Worm (Caenorhabditis elegans) whole organism, L4 larva: ENCODE data around the gene dhs-9.

Source experiments
- D1046.2 ChIP-seq: fragments of 200-800 bp; sonication (Bioruptor generic); IDR thresholded peaks from 2 replicates; pipeline ENCODE4 v1.3.6; 2022; ENCODE audit warnings: missing genetic modification characterization, missing compliant biosample characterization
- T26A8.4 ChIP-seq: fragments of 200-800 bp; sonication (Bioruptor generic); IDR thresholded peaks from 2 replicates; pipeline ENCODE4 v1.3.6; 2022; ENCODE audit warnings: missing genetic modification characterization, missing compliant biosample characterization
- Y48G9A.11 ChIP-seq: fragments of 200-800 bp; sonication (Bioruptor generic); IDR thresholded peaks from 2 replicates; pipeline ENCODE4 v1.3.6; 2022; ENCODE audit warnings: missing genetic modification reagents, missing genetic modification characterization, missing compliant biosample characterization
- Y75B8A.6 ChIP-seq: fragments of 200-800 bp; sonication (Bioruptor generic); IDR thresholded peaks from 2 replicates; pipeline ENCODE4 v1.3.6; 2022; ENCODE audit warnings: missing genetic modification reagents, missing genetic modification characterization, missing compliant biosample characterization
- ZK546.5 ChIP-seq, 2 experiments: sonication (generic microtip); optimal IDR thresholded peaks; 2 replicates each; lab custom pipeline; 2017; ENCODE audit warnings: missing biosample characterization in 2 of 2, missing genetic modification characterization in 2 of 2
- aha-1 ChIP-seq: fragments of 150-350 bp; peaks from one replicate; lab custom pipeline; 2014; ENCODE audit warnings: missing biosample characterization, missing genetic modification characterization
- ama-1 ChIP-seq: fragments of 150-350 bp; optimal IDR thresholded peaks from 2 replicates; lab custom pipeline; 2014; ENCODE audit warnings: inconsistent platforms, mixed read lengths
- daf-12 ChIP-seq: fragments of 150-350 bp; optimal IDR thresholded peaks from 2 replicates; lab custom pipeline; 2014; ENCODE audit warnings: missing biosample characterization, missing genetic modification reagents, missing genetic modification characterization
- daf-16 ChIP-seq, 3 experiments: sonication (generic microtip); optimal IDR thresholded peaks; 2 replicates each; lab custom pipeline; 2016 to 2017; ENCODE audit warnings: missing genetic modification characterization in 3 of 3, missing genetic modification reagents in 3 of 3, mild to moderate bottlenecking in 2 of 3, missing compliant biosample characterization in 2 of 3, missing biosample characterization in 1 of 3, moderate library complexity in 1 of 3
- dmd-9 ChIP-seq: fragments of 200-800 bp; sonication (Bioruptor generic); IDR thresholded peaks from 2 replicates; pipeline ENCODE4 v1.3.6; 2022; ENCODE audit warnings: missing genetic modification reagents, missing genetic modification characterization, missing compliant biosample characterization
- dve-1 ChIP-seq: sonication (generic microtip); optimal IDR thresholded peaks from 2 replicates; lab custom pipeline; 2017; ENCODE audit warnings: antibody characterized with exemption, mild to moderate bottlenecking, missing genetic modification characterization, missing compliant biosample characterization; ENCODE audit not compliant: insufficient read depth
- egl-43 ChIP-seq: fragments of 200-800 bp; sonication (Bioruptor generic); IDR thresholded peaks from 2 replicates; pipeline ENCODE4 v1.3.6; 2022; ENCODE audit warnings: missing genetic modification reagents, missing genetic modification characterization, missing compliant biosample characterization
- fkh-10 ChIP-seq: fragments of 150-350 bp; optimal IDR thresholded peaks from 2 replicates; lab custom pipeline; 2014; ENCODE audit warnings: missing biosample characterization, missing genetic modification reagents, missing genetic modification characterization
- gei-8 ChIP-seq: fragments of 200-800 bp; sonication (Bioruptor generic); optimal IDR thresholded peaks from 2 replicates; lab custom pipeline; 2018; ENCODE audit warnings: mild to moderate bottlenecking, missing genetic modification characterization, missing compliant biosample characterization
- hif-1 ChIP-seq, 2 experiments: sonication (generic microtip); optimal IDR thresholded peaks; 2 replicates each; lab custom pipeline; 2016 to 2017; ENCODE audit warnings: missing compliant biosample characterization in 2 of 2, missing genetic modification characterization in 2 of 2, missing genetic modification reagents in 2 of 2, missing genotype in 2 of 2, mild to moderate bottlenecking in 1 of 2
- hlh-11 ChIP-seq: fragments of 200-800 bp; sonication (Bioruptor generic); optimal IDR thresholded peaks from 2 replicates; lab custom pipeline; 2018; ENCODE audit warnings: mild to moderate bottlenecking, missing genetic modification characterization, missing compliant biosample characterization
- lim-7 ChIP-seq: fragments of 200-800 bp; sonication (Bioruptor generic); IDR thresholded peaks from 2 replicates; pipeline ENCODE4 v1.3.6; 2022; ENCODE audit warnings: missing genetic modification characterization, missing compliant biosample characterization
- lin-13 ChIP-seq: fragments of 150-350 bp; optimal IDR thresholded peaks from 2 replicates; lab custom pipeline; 2014; ENCODE audit warnings: missing biosample characterization, missing genetic modification reagents, missing genetic modification characterization
- lin-38 ChIP-seq: fragments of 200-800 bp; sonication (Bioruptor generic); IDR thresholded peaks from 2 replicates; pipeline ENCODE4 v1.3.6; 2022; ENCODE audit warnings: missing genetic modification reagents, missing genetic modification characterization, missing compliant biosample characterization
- lsy-2 ChIP-seq, 2 experiments: fragments of 150-350 bp in 1 of 2; sonication (generic microtip) in 1 of 2; optimal IDR thresholded peaks; 2 replicates each; lab custom pipeline; 2014 to 2017; ENCODE audit warnings: missing biosample characterization in 2 of 2, missing genetic modification characterization in 2 of 2
- mep-1 ChIP-seq: fragments of 150-350 bp; sonication (generic microtip); optimal IDR thresholded peaks from 3 replicates; lab custom pipeline; 2014; ENCODE audit warnings: missing biosample characterization, missing genetic modification characterization
- nhr-10 ChIP-seq: fragments of 150-350 bp; optimal IDR thresholded peaks from 2 replicates; lab custom pipeline; 2014; ENCODE audit warnings: missing biosample characterization, missing genetic modification characterization
- nhr-11 ChIP-seq: fragments of 150-350 bp; optimal IDR thresholded peaks from 2 replicates; lab custom pipeline; 2014; ENCODE audit warnings: missing biosample characterization, missing genetic modification characterization
- nhr-28 ChIP-seq: fragments of 150-350 bp; optimal IDR thresholded peaks from 2 replicates; lab custom pipeline; 2014; ENCODE audit warnings: missing biosample characterization, missing genetic modification characterization
- nhr-42 ChIP-seq: fragments of 200-800 bp; sonication (Bioruptor generic); IDR thresholded peaks from 2 replicates; pipeline ENCODE4 v1.3.6; 2022; ENCODE audit warnings: missing genetic modification characterization, missing compliant biosample characterization
- nhr-6 ChIP-seq: fragments of 150-350 bp; optimal IDR thresholded peaks from 2 replicates; lab custom pipeline; 2014; ENCODE audit warnings: missing biosample characterization, missing genetic modification characterization
- nhr-77 ChIP-seq: fragments of 150-350 bp; optimal IDR thresholded peaks from 2 replicates; lab custom pipeline; 2014; ENCODE audit warnings: missing biosample characterization, missing genetic modification characterization
- pqm-1 ChIP-seq: sonication (generic microtip); optimal IDR thresholded peaks from 2 replicates; lab custom pipeline; 2017; ENCODE audit warnings: missing biosample characterization, missing genetic modification characterization
- set-16 ChIP-seq: fragments of 200-800 bp; sonication (Bioruptor generic); IDR thresholded peaks from 2 replicates; pipeline ENCODE4 v1.3.6; 2022; ENCODE audit warnings: missing genetic modification reagents, missing genetic modification characterization, missing compliant biosample characterization
- skn-1 ChIP-seq: fragments of 150-350 bp; optimal IDR thresholded peaks from 2 replicates; lab custom pipeline; 2014; ENCODE audit warnings: missing biosample characterization, missing genetic modification characterization
- spr-3 ChIP-seq: fragments of 200-800 bp; sonication (Bioruptor generic); optimal IDR thresholded peaks from 2 replicates; lab custom pipeline; 2018; ENCODE audit warnings: mild to moderate bottlenecking, missing genetic modification characterization, missing compliant biosample characterization
- tra-1 ChIP-seq: fragments of 200-800 bp; sonication (Bioruptor generic); IDR thresholded peaks from 2 replicates; pipeline ENCODE4 v1.3.6; 2022; ENCODE audit warnings: missing genetic modification reagents, missing genetic modification characterization, missing compliant biosample characterization
- unc-130 ChIP-seq: sonication (generic microtip); optimal IDR thresholded peaks from 2 replicates; lab custom pipeline; 2016; ENCODE audit warnings: missing genetic modification reagents, missing genetic modification characterization, missing compliant biosample characterization
- unc-62 ChIP-seq, 3 experiments: fragments of 150-350 bp in 1 of 3; sonication (generic microtip); optimal IDR thresholded peaks in 2 of 3; peaks in 1 of 3; 1 replicate in 1 of 3; 2 replicates in 2 of 3; lab custom pipeline; 2014 to 2017; ENCODE audit warnings: missing biosample characterization in 3 of 3, missing genetic modification characterization in 3 of 3, missing genetic modification reagents in 3 of 3, missing genotype in 1 of 3
- vab-7 ChIP-seq: fragments of 200-800 bp; sonication (Bioruptor generic); IDR thresholded peaks from 2 replicates; pipeline ENCODE4 v1.3.6; 2022; ENCODE audit warnings: missing genetic modification reagents, missing genetic modification characterization, missing compliant biosample characterization
- ztf-7 ChIP-seq: fragments of 150-350 bp; optimal IDR thresholded peaks from 2 replicates; lab custom pipeline; 2014; ENCODE audit warnings: missing biosample characterization, missing genetic modification characterization

The dhs-9 gene

ce11 chrIII:5367995-5368899 lies at the start of gene dhs-9:
TSS of gene dhs-9 (minus strand) at chrIII:5368045.
- peak; percentile 79 for TF ChIP-seq nhr-77 (tag; lab: Kevin White, UChicago)
- TF ChIP-seq set-16, result no peak
- TF ChIP-seq daf-16 (GFP tag; optimal IDR thresholded peaks at IDR 0.05; lab: Kevin White, UChicago), result peak in 1 of 2 experiments; percentile 84
- peak; percentile 99 for TF ChIP-seq daf-16 (tag; optimal IDR thresholded peaks at IDR 0.05; lab: Kevin White, UChicago)
- peak; percentile 59 for TF ChIP-seq hlh-11 (tag; lab: Kevin White, UChicago)
- peak; percentile 50 for TF ChIP-seq dve-1
- TF ChIP-seq pqm-1 (tag; lab: Kevin White, UChicago), result no peak
- TF ChIP-seq nhr-10, result no peak
- peak; percentile 51 for TF ChIP-seq nhr-6 (tag; lab: Kevin White, UChicago)
- TF ChIP-seq spr-3, result no peak
- TF ChIP-seq mep-1 (tag; lab: Kevin White, UChicago), result peak; percentile 39
- TF ChIP-seq nhr-28 (tag; lab: Kevin White, UChicago), result peak; percentile 99
- TF ChIP-seq lin-38 (GFP tag; lab: Robert Waterston, UW), result no peak
- TF ChIP-seq hif-1 (tag; optimal IDR thresholded peaks at IDR 0.05; lab: Kevin White, UChicago), result peak in 1 of 2 experiments; percentile 20
- TF ChIP-seq ama-1 (lab: Kevin White, UChicago), result peak; percentile 39
- TF ChIP-seq nhr-42 (GFP tag; lab: Robert Waterston, UW), result no peak
- peak; percentile 64 for TF ChIP-seq nhr-11 (tag; lab: Kevin White, UChicago)
- TF ChIP-seq D1046.2, result no peak
- TF ChIP-seq T26A8.4 (GFP tag; lab: Robert Waterston, UW), result 0 out of 2 replicates have a peak, but pooled peaks have one; percentile 44
- TF ChIP-seq gei-8, result no peak
- no peak for TF ChIP-seq Y75B8A.6 (GFP tag; lab: Robert Waterston, UW)
- TF ChIP-seq lsy-2 (tag; optimal IDR thresholded peaks at IDR 0.05; lab: Kevin White, UChicago), result peak in 1 of 2 experiments; percentile 45

- TF ChIP-seq dmd-9 (GFP tag; lab: Robert Waterston, UW), result 0 out of 2 replicates have a peak, but pooled peaks have one; percentile 18
- TF ChIP-seq egl-43, result peak; percentile 45; the same call in 1 of the 2 replicates
- TF ChIP-seq nhr-77 (tag; lab: Kevin White, UChicago), result no peak
- TF ChIP-seq unc-62 (GFP tag; optimal IDR thresholded peaks at IDR 0.05 in 1 of 2; lab: Kevin White, UChicago), result peak in 1 of 2 experiments; percentile 42
- TF ChIP-seq unc-62 (tag; optimal IDR thresholded peaks at IDR 0.05; lab: Kevin White, UChicago), result no peak
- peak; percentile 87 for TF ChIP-seq set-16
- TF ChIP-seq, all 104 proteins: peak for 4
Measured at ce11 chrIII:5413680-5414079, 45.8 kb upstream of the dhs-9 start, which contains the start of gene grl-22. TSS of gene grl-22 (minus strand) at chrIII:5414011.

- TF ChIP-seq lim-7 (GFP tag; lab: Robert Waterston, UW) (no peak), aha-1 (peak; percentile 59)
Measured at ce11 chrIII:5407588-5407987, 39.7 kb upstream of the dhs-9 start, which contains the start of gene W03A5.1. TSS of gene W03A5.1 (plus strand) at chrIII:5407888.

- TF ChIP-seq skn-1 (tag; lab: Kevin White, UChicago) (no peak), aha-1 (peak; percentile 17), ztf-7 (tag; lab: Kevin White, UChicago) (no peak), unc-130 (no peak), tra-1 (GFP tag; lab: Robert Waterston, UW) (no peak), vab-7 (GFP tag; lab: Robert Waterston, UW) (no peak), ZK546.5 (tag; optimal IDR thresholded peaks at IDR 0.05; lab: Kevin White, UChicago) (no peak), lin-13 (GFP tag; lab: Kevin White, UChicago) (no peak), unc-62 (GFP tag; optimal IDR thresholded peaks at IDR 0.05 in 1 of 2; lab: Kevin White, UChicago) (peak in 1 of 2 experiments; percentile 51), unc-62 (tag; optimal IDR thresholded peaks at IDR 0.05; lab: Kevin White, UChicago) (no peak), nhr-6 (tag; lab: Kevin White, UChicago) (no peak), fkh-10 (GFP tag; lab: Kevin White, UChicago) (no peak), daf-12 (tag; lab: Kevin White, UChicago) (no peak), Y48G9A.11 (GFP tag; lab: Robert Waterston, UW) (no peak), dmd-9 (GFP tag; lab: Robert Waterston, UW) (no peak)
- TF ChIP-seq, all 104 proteins: peak for 2
Measured at ce11 chrIII:5407060-5407459, 39.2 kb upstream of the dhs-9 start.
